Fruit fly (Drosophila melanogaster) whole organism, embryonic: ENCODE data around the gene lwr.

Source experiments
- CG10366 ChIP-seq: fragments of 200-800 bp; sonication (Bioruptor generic); IDR thresholded peaks from 2 replicates; pipeline ENCODE4 v1.3.6; 2022; ENCODE audit warnings: missing biosample characterization, missing genetic modification characterization
- CG13123 ChIP-seq: fragments of 200-800 bp; sonication (Bioruptor generic); optimal IDR thresholded peaks from 2 replicates; lab custom pipeline; 2016; ENCODE audit warnings: missing biosample characterization, missing genetic modification characterization
- CG13894 ChIP-seq: fragments of 200-800 bp; sonication (Bioruptor generic); optimal IDR thresholded peaks from 3 replicates; lab custom pipeline; 2018; ENCODE audit warnings: missing biosample characterization, mild to moderate bottlenecking, missing genetic modification characterization, moderate library complexity
- CG14441 ChIP-seq: fragments of 200-800 bp; sonication (Bioruptor generic); IDR thresholded peaks from 2 replicates; pipeline ENCODE4 v1.3.6; 2022; ENCODE audit warnings: missing biosample characterization, missing genetic modification characterization
- CG17186 ChIP-seq: fragments of 200-800 bp; sonication (Bioruptor generic); optimal IDR thresholded peaks from 3 replicates; lab custom pipeline; 2017; ENCODE audit warnings: missing biosample characterization, missing genetic modification reagents, missing genetic modification characterization
- CG17328 ChIP-seq: fragments of 200-800 bp; sonication (Bioruptor generic); IDR thresholded peaks from 2 replicates; pipeline ENCODE4 v1.3.6; 2022; ENCODE audit warnings: missing biosample characterization, missing genetic modification characterization
- CG17912 ChIP-seq: fragments of 200-800 bp; sonication (Bioruptor generic); optimal IDR thresholded peaks from 2 replicates; lab custom pipeline; 2018; ENCODE audit warnings: missing biosample characterization, mild to moderate bottlenecking, missing genetic modification characterization
- CG2678 ChIP-seq: fragments of 200-800 bp; sonication (Bioruptor generic); optimal IDR thresholded peaks from 3 replicates; lab custom pipeline; 2019; ENCODE audit warnings: missing biosample characterization, mild to moderate bottlenecking, missing genetic modification characterization, moderate library complexity
- CG2712 ChIP-seq: fragments of 200-800 bp; optimal IDR thresholded peaks from 3 replicates; lab custom pipeline; 2019; ENCODE audit warnings: missing biosample characterization, mild to moderate bottlenecking, missing genetic modification characterization, moderate library complexity
- CG30431 ChIP-seq: fragments of 200-800 bp; sonication (Bioruptor generic); optimal IDR thresholded peaks from 2 replicates; lab custom pipeline; 2017; ENCODE audit warnings: missing biosample characterization, missing genetic modification characterization
- CG3065 ChIP-seq: fragments of 200-800 bp; sonication (Bioruptor generic); optimal IDR thresholded peaks from 2 replicates; lab custom pipeline; 2016; ENCODE audit warnings: missing biosample characterization, missing genetic modification characterization
- CG3407 ChIP-seq: fragments of 200-800 bp; sonication (Bioruptor generic); optimal IDR thresholded peaks from 2 replicates; lab custom pipeline; 2018; ENCODE audit warnings: missing biosample characterization, mild to moderate bottlenecking, missing genetic modification characterization
- CG42726 ChIP-seq: fragments of 200-800 bp; sonication (Bioruptor generic); IDR thresholded peaks from 2 replicates; pipeline ENCODE4 v1.3.6; 2022; ENCODE audit warnings: missing biosample characterization, missing genetic modification characterization; ENCODE audit not compliant: partially characterized antibody
- CG7372 ChIP-seq: fragments of 200-800 bp; sonication (Bioruptor generic); IDR thresholded peaks from 2 replicates; pipeline ENCODE4 v1.3.6; 2022; ENCODE audit warnings: missing biosample characterization, missing genetic modification characterization
- CG7786 ChIP-seq: fragments of 200-800 bp; sonication (Bioruptor generic); optimal IDR thresholded peaks from 2 replicates; lab custom pipeline; 2016; ENCODE audit warnings: missing biosample characterization, missing genetic modification characterization
- CG8924 ChIP-seq: fragments of 200-800 bp; optimal IDR thresholded peaks from 3 replicates; lab custom pipeline; 2019; ENCODE audit warnings: missing biosample characterization, mild to moderate bottlenecking, missing genetic modification characterization, moderate library complexity
- CG9727 ChIP-seq: fragments of 200-800 bp; sonication (Bioruptor generic); optimal IDR thresholded peaks from 3 replicates; lab custom pipeline; 2017; ENCODE audit warnings: missing biosample characterization, mild to moderate bottlenecking, missing genetic modification characterization
- CG9797 ChIP-seq: fragments of 200-800 bp; sonication (Bioruptor generic); optimal IDR thresholded peaks from 3 replicates; lab custom pipeline; 2018; ENCODE audit warnings: missing biosample characterization, mild to moderate bottlenecking, missing genetic modification characterization
- CG9817 ChIP-seq: fragments of 200-800 bp; sonication (Bioruptor generic); optimal IDR thresholded peaks from 2 replicates; lab custom pipeline; 2018; ENCODE audit warnings: missing biosample characterization, mild to moderate bottlenecking, missing genetic modification characterization, moderate library complexity
- CG9876 ChIP-seq: fragments of 200-800 bp; sonication (Bioruptor generic); optimal IDR thresholded peaks from 2 replicates; lab custom pipeline; 2016; ENCODE audit warnings: missing biosample characterization, missing genetic modification characterization
- CoRest ChIP-seq: fragments of 200-800 bp; sonication (Bioruptor generic); optimal IDR thresholded peaks from 3 replicates; lab custom pipeline; 2018; ENCODE audit warnings: missing biosample characterization, mild to moderate bottlenecking, missing genetic modification characterization, moderate library complexity
- D19A ChIP-seq: fragments of 200-800 bp; optimal IDR thresholded peaks from 3 replicates; lab custom pipeline; 2019; ENCODE audit warnings: missing biosample characterization, mild to moderate bottlenecking, missing genetic modification characterization, moderate library complexity
- Drgx ChIP-seq: fragments of 200-800 bp; sonication (Bioruptor generic); IDR thresholded peaks from 2 replicates; pipeline ENCODE4 v1.3.6; 2022; ENCODE audit warnings: missing biosample characterization, missing genetic modification characterization
- E2f2 ChIP-seq: fragments of 200-800 bp; sonication (Bioruptor generic); IDR thresholded peaks from 2 replicates; pipeline ENCODE4 v1.3.6; 2022; ENCODE audit warnings: missing biosample characterization, missing genetic modification characterization
- Ets97D ChIP-seq: fragments of 200-800 bp; sonication (Bioruptor generic); optimal IDR thresholded peaks from 3 replicates; lab custom pipeline; 2016; ENCODE audit warnings: missing biosample characterization, missing genetic modification characterization
- Gug ChIP-seq: fragments of 200-800 bp; sonication (Bioruptor generic); IDR thresholded peaks from 4 replicates; pipeline ENCODE4 v1.3.6; 2022; ENCODE audit warnings: missing biosample characterization, missing genetic modification characterization
- HLH4C ChIP-seq: fragments of 200-800 bp; sonication (Bioruptor generic); IDR thresholded peaks from 3 replicates; pipeline ENCODE4 v1.3.6; 2022; ENCODE audit warnings: missing biosample characterization, missing genetic modification characterization; ENCODE audit not compliant: partially characterized antibody
- HLHmδ ChIP-seq: fragments of 200-800 bp; sonication (Bioruptor generic); optimal IDR thresholded peaks from 2 replicates; lab custom pipeline; 2018; ENCODE audit warnings: missing biosample characterization, mild to moderate bottlenecking, missing genetic modification characterization, moderate library complexity
- Hr39 ChIP-seq: fragments of >200 bp; optimal IDR thresholded peaks from 2 replicates; lab custom pipeline; 2017
- Mes4 ChIP-seq: fragments of 200-800 bp; sonication (Bioruptor generic); optimal IDR thresholded peaks from 2 replicates; lab custom pipeline; 2016; ENCODE audit warnings: missing biosample characterization, missing genetic modification characterization
- NC2β ChIP-seq: fragments of 200-800 bp; sonication (Bioruptor generic); optimal IDR thresholded peaks from 2 replicates; lab custom pipeline; 2016; ENCODE audit warnings: missing biosample characterization, missing genetic modification characterization
- Ptx1 ChIP-seq: fragments of 200-800 bp; sonication (Bioruptor generic); IDR thresholded peaks from 2 replicates; pipeline ENCODE4 v1.3.6; 2022; ENCODE audit warnings: missing biosample characterization, missing genetic modification characterization
- Sox100B ChIP-seq: fragments of 200-800 bp; sonication (Bioruptor generic); optimal IDR thresholded peaks from 3 replicates; lab custom pipeline; 2018; ENCODE audit warnings: missing biosample characterization, mild to moderate bottlenecking, missing genetic modification characterization
- Trl ChIP-seq, 3 experiments: fragments of >200 bp in 2 of 3; fragments of 200-800 bp in 1 of 3; sonication (Bioruptor generic) in 1 of 3; optimal IDR thresholded peaks; 2 replicates in 1 of 3; 3 replicates in 2 of 3; lab custom pipeline; 2016 to 2017; ENCODE audit warnings: missing biosample characterization in 1 of 3, missing genetic modification characterization in 1 of 3
- Xbp1 ChIP-seq: fragments of 200-800 bp; sonication (Bioruptor generic); optimal IDR thresholded peaks from 3 replicates; lab custom pipeline; 2016; ENCODE audit warnings: missing biosample characterization, mild to moderate bottlenecking, missing genetic modification characterization
- ab ChIP-seq: fragments of 200-800 bp; sonication (Bioruptor generic); optimal IDR thresholded peaks from 2 replicates; lab custom pipeline; 2016; ENCODE audit warnings: missing biosample characterization, missing genetic modification characterization
- ap ChIP-seq: fragments of 200-800 bp; sonication (Bioruptor generic); IDR thresholded peaks from 2 replicates; pipeline ENCODE4 v1.3.6; 2022; ENCODE audit warnings: missing biosample characterization, missing genetic modification characterization
- bcd ChIP-seq: fragments of 200-800 bp; sonication (Bioruptor generic); optimal IDR thresholded peaks from 2 replicates; lab custom pipeline; 2017; ENCODE audit warnings: missing biosample characterization, mild to moderate bottlenecking, missing genetic modification characterization
- caup ChIP-seq: fragments of 200-800 bp; sonication (Bioruptor generic); optimal IDR thresholded peaks from 3 replicates; lab custom pipeline; 2017; ENCODE audit warnings: missing biosample characterization, mild to moderate bottlenecking, missing genetic modification characterization, moderate library complexity; ENCODE audit not compliant: severe bottlenecking
- crc ChIP-seq: fragments of 200-800 bp; sonication (Bioruptor generic); optimal IDR thresholded peaks from 2 replicates; lab custom pipeline; 2016; ENCODE audit warnings: missing biosample characterization, missing genetic modification characterization
- dysf ChIP-seq: fragments of 200-800 bp; sonication (Bioruptor generic); IDR thresholded peaks from 3 replicates; pipeline ENCODE4 v1.3.6; 2022; ENCODE audit warnings: missing biosample characterization, missing genetic modification characterization
- esg ChIP-seq: fragments of 200-800 bp; sonication (Bioruptor generic); conservative IDR thresholded peaks from 2 replicates; pipeline ENCODE4 v1.3.6; 2022; ENCODE audit warnings: missing biosample characterization, missing genetic modification characterization
- gcm ChIP-seq: fragments of 200-800 bp; sonication (Bioruptor generic); optimal IDR thresholded peaks from 2 replicates; lab custom pipeline; 2019; ENCODE audit warnings: missing biosample characterization, mild to moderate bottlenecking, missing genetic modification characterization, moderate library complexity
- lilli ChIP-seq: fragments of 200-800 bp; sonication (Bioruptor generic); optimal IDR thresholded peaks from 3 replicates; lab custom pipeline; 2016; ENCODE audit warnings: missing biosample characterization, missing genetic modification characterization
- pita ChIP-seq: fragments of 200-800 bp; sonication (Bioruptor generic); optimal IDR thresholded peaks from 2 replicates; lab custom pipeline; 2017; ENCODE audit warnings: missing biosample characterization, mild to moderate bottlenecking, missing genetic modification characterization
- pum ChIP-seq: fragments of 200-800 bp; sonication (Bioruptor generic); optimal IDR thresholded peaks from 2 replicates; lab custom pipeline; 2016; ENCODE audit warnings: missing biosample characterization, missing genetic modification characterization
- sd ChIP-seq: fragments of 200-800 bp; sonication (Bioruptor generic); optimal IDR thresholded peaks from 3 replicates; lab custom pipeline; 2018; ENCODE audit warnings: missing biosample characterization, mild to moderate bottlenecking, missing genetic modification characterization, moderate library complexity
- sens ChIP-seq: fragments of 200-800 bp; sonication (Bioruptor generic); peaks from one replicate; lab custom pipeline; 2016; ENCODE audit warnings: missing biosample characterization, missing genetic modification characterization
- seq ChIP-seq: fragments of 200-800 bp; sonication (Bioruptor generic); IDR thresholded peaks from 2 replicates; pipeline ENCODE4 v1.3.6; 2022; ENCODE audit warnings: missing biosample characterization, missing genetic modification characterization
- sisA ChIP-seq: fragments of 200-800 bp; sonication (Bioruptor generic); IDR thresholded peaks from 2 replicates; pipeline ENCODE4 v1.3.6; 2022; ENCODE audit warnings: missing biosample characterization, missing genetic modification characterization
- stwl ChIP-seq: fragments of 200-800 bp; sonication (Bioruptor generic); optimal IDR thresholded peaks from 3 replicates; lab custom pipeline; 2018; ENCODE audit warnings: missing biosample characterization, mild to moderate bottlenecking, missing genetic modification characterization, moderate library complexity

lwr gene

dm6 chr2L:540572-541210 is 1.7 kb downstream of the lwr start (continued):
- TF ChIP-seq CG7786 (GFP tag; lab: Kevin White, UChicago) (no peak), CG13123 (GFP tag; lab: Kevin White, UChicago) (no peak), bcd (no peak), sd (tag; lab: Kevin White, UChicago) (peak; percentile 92), CoRest (tag; lab: Kevin White, UChicago) (peak; percentile 79), caup (GFP tag; lab: Kevin White, UChicago) (peak; percentile 8), CG2712 (tag; lab: Kevin White, UChicago) (peak; percentile 55), ap (GFP tag; lab: Robert Waterston, UW) (no peak), NC2β (GFP tag; lab: Kevin White, UChicago) (peak; percentile 26), CG3407 (GFP tag; lab: Kevin White, UChicago) (no peak), CG9797 (peak; percentile 85), CG2678 (tag; lab: Kevin White, UChicago) (no peak), D19A (tag; lab: Kevin White, UChicago) (peak; percentile 8), gcm (GFP tag; lab: Kevin White, UChicago) (peak; percentile 58), CG14441 (GFP tag; lab: Robert Waterston, UW) (no peak), CG9727 (GFP tag; lab: Kevin White, UChicago) (peak; percentile 13), Trl (optimal IDR thresholded peaks at IDR 0.05; lab: Kevin White, UChicago) (peak in 1 of 2 experiments; percentile 4), Trl (GFP tag; optimal IDR thresholded peaks at IDR 0.05; lab: Kevin White, UChicago) (no peak), CG17186 (GFP tag; lab: Kevin White, UChicago) (no peak), dysf (0 out of 3 replicates have a peak, but pooled peaks have one; percentile 25), lilli (peak; percentile 7), Xbp1 (GFP tag; lab: Kevin White, UChicago) (peak; percentile 25), Drgx (GFP tag; lab: Robert Waterston, UW) (no peak), CG9817 (tag; lab: Kevin White, UChicago) (no peak), CG7372 (GFP tag; lab: Robert Waterston, UW) (no peak), Sox100B (GFP tag; lab: Kevin White, UChicago) (no peak), HLH4C (GFP tag; lab: Robert Waterston, UW) (peak; percentile 55; the same call in 1 of the 3 replicates), CG17912 (peak; percentile 77), CG17328 (GFP tag; lab: Robert Waterston, UW) (no peak), CG10366 (no peak), CG13894 (tag; lab: Kevin White, UChicago) (peak; percentile 69), Ets97D (GFP tag; lab: Kevin White, UChicago) (peak; percentile 82), ab (no peak), CG30431 (GFP tag; lab: Kevin White, UChicago) (no peak), crc (GFP tag; lab: Kevin White, UChicago) (no peak), CG9876 (GFP tag; lab: Kevin White, UChicago) (no peak), E2f2 (GFP tag; lab: Robert Waterston, UW) (peak; percentile 74), pum (GFP tag; lab: Kevin White, UChicago) (no peak), esg (GFP tag; lab: Robert Waterston, UW) (no peak), sens (GFP tag; lab: Kevin White, UChicago) (peak; percentile 85), HLHmδ (GFP tag; lab: Kevin White, UChicago) (peak; percentile 29), seq (GFP tag; lab: Robert Waterston, UW) (no peak), stwl (tag; lab: Kevin White, UChicago) (peak; percentile 70), Mes4 (peak; percentile 21), Hr39 (lab: Kevin White, UChicago) (no peak), CG8924 (tag; lab: Kevin White, UChicago) (peak; percentile 52), Ptx1 (GFP tag; lab: Robert Waterston, UW) (no peak), CG42726 (GFP tag; lab: Robert Waterston, UW) (peak; percentile 28), CG3065 (GFP tag; lab: Kevin White, UChicago) (no peak), sisA (GFP tag; lab: Robert Waterston, UW) (no peak), pita (GFP tag; lab: Kevin White, UChicago) (no peak), Gug (GFP tag; lab: Robert Waterston, UW) (0 out of 4 replicates have a peak, but pooled peaks have one; percentile 7)
